Fruit fly (Drosophila melanogaster): Measurements from ENCODE around the gene CG18477.
"Not testable (repeated sequence)": the region's sequence is repeated elsewhere in the genome, so short reads cannot be mapped to it uniquely, and the experiment has no call there.

The CG18477 gene

DNA sequence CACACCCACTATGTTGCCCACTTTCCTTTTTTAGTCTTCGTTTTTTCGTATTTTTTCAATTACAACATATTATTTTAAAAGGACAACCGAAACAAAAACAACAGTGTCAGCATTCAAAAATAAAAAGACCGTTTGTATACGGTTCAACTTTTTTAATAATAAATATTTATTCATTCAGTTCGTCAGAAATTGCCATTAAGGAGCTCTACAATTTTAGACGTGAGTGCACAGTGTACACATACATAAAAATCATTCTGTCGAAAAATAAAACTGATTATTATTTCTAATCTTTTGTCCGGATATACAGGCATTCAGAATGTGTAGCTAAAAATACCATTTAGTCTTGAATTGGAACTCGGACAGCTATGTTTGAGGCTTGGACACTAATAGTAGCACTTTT lies 9.0 kb downstream of the CG18477 start, which contains the start of gene CG18478:
Gene CG18478 (plus strand): TSS at position 301 of the 400 bp plus-strand sequence.
- not testable (repeated sequence) for TF ChIP-seq EcR (GFP tag; optimal IDR thresholded peaks at IDR 0.05); CG8478 (optimal IDR thresholded peaks at IDR 0.05); usp (GFP tag; optimal IDR thresholded peaks at IDR 0.05)

DNA sequence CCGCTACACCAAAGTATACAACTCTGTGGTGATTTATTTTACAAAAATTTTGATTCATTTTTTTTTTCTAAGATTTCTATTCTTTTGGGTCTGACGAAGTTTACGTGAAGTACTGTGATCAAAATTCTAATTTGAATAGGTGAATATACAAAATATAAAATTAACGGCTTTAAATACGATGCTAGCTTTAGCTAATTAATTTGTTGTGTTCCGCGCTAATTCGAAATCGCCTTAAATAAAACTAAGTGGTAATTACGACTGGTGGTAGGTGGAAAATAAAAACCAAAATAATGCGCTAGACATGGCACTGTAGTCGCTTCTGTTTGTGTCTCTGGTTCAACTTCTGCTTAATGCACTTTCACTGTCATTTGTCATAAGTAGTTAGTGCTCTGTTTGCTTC lies 15.2 kb downstream of the CG18477 start, which contains the start of gene CG43923:
Gene CG43923 (minus strand): TSS at position 101 of the 400 bp plus-strand sequence.
- TF ChIP-seq psq (optimal IDR thresholded peaks at IDR 0.05); CG8478 (optimal IDR thresholded peaks at IDR 0.05); EcR (GFP tag; optimal IDR thresholded peaks at IDR 0.05): not testable (repeated sequence)

- not testable (repeated sequence) for TF ChIP-seq psq (optimal IDR thresholded peaks at IDR 0.05); pan (optimal IDR thresholded peaks at IDR 0.05); usp (GFP tag; optimal IDR thresholded peaks at IDR 0.05)
Observed at dm6 chr2L:15694371-15694770, 33.5 kb downstream of the CG18477 start, which contains the start of gene CG44140. Gene CG44140, minus strand, starts transcription at chr2L:15694471.

- not testable (repeated sequence) for TF ChIP-seq psq (optimal IDR thresholded peaks at IDR 0.05); usp (GFP tag; optimal IDR thresholded peaks at IDR 0.05); CG8478 (optimal IDR thresholded peaks at IDR 0.05)
Observed at dm6 chr2L:15695738-15696137, 34.9 kb downstream of the CG18477 start, which contains the start of gene CG31780. Gene CG31780, plus strand, starts transcription at chr2L:15696038.

DNA sequence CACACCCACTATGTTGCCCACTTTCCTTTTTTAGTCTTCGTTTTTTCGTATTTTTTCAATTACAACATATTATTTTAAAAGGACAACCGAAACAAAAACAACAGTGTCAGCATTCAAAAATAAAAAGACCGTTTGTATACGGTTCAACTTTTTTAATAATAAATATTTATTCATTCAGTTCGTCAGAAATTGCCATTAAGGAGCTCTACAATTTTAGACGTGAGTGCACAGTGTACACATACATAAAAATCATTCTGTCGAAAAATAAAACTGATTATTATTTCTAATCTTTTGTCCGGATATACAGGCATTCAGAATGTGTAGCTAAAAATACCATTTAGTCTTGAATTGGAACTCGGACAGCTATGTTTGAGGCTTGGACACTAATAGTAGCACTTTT lies 44.0 kb downstream of the CG18477 start, which contains the start of gene CG31827:
Gene CG31827 (plus strand): TSS at position 301 of the 400 bp plus-strand sequence.
- TF ChIP-seq usp (GFP tag; optimal IDR thresholded peaks at IDR 0.05); pan (optimal IDR thresholded peaks at IDR 0.05); psq (optimal IDR thresholded peaks at IDR 0.05): not testable (repeated sequence)

DNA sequence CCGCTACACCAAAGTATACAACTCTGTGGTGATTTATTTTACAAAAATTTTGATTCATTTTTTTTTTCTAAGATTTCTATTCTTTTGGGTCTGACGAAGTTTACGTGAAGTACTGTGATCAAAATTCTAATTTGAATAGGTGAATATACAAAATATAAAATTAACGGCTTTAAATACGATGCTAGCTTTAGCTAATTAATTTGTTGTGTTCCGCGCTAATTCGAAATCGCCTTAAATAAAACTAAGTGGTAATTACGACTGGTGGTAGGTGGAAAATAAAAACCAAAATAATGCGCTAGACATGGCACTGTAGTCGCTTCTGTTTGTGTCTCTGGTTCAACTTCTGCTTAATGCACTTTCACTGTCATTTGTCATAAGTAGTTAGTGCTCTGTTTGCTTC lies 50.2 kb downstream of the CG18477 start, which contains the start of gene CG43924:
Gene CG43924 (minus strand): TSS at position 101 of the 400 bp plus-strand sequence.
- TF ChIP-seq CG8478 (optimal IDR thresholded peaks at IDR 0.05); usp (GFP tag; optimal IDR thresholded peaks at IDR 0.05); psq (optimal IDR thresholded peaks at IDR 0.05): not testable (repeated sequence)

Measured in whole organism.